Worm (Caenorhabditis elegans) whole organism, L1 larva: ENCODE results near the gene sri-18.

Experiments
- C34B4.2 ChIP-seq: sonication (generic microtip); optimal IDR thresholded peaks from 2 replicates; lab custom pipeline; 2017; ENCODE audit warnings: mild to moderate bottlenecking, missing genetic modification characterization, missing compliant biosample characterization
- Y116A8C.19 ChIP-seq: sonication (generic microtip); optimal IDR thresholded peaks from 2 replicates; lab custom pipeline; 2016; ENCODE audit warnings: missing compliant biosample characterization, missing genetic modification characterization, borderline replicate concordance
- aly-2 ChIP-seq: fragments of 150-350 bp; optimal IDR thresholded peaks from 2 replicates; lab custom pipeline; 2014; ENCODE audit warnings: missing biosample characterization, missing genetic modification characterization
- ama-1 ChIP-seq: fragments of 150-350 bp; optimal IDR thresholded peaks from 2 replicates; lab custom pipeline; 2014
- ceh-63 ChIP-seq: fragments of 200-800 bp; sonication (Bioruptor generic); optimal IDR thresholded peaks from 2 replicates; lab custom pipeline; 2018; ENCODE audit warnings: mild to moderate bottlenecking, missing genetic modification characterization, missing compliant biosample characterization
- ceh-82 ChIP-seq, 3 experiments: fragments of 150-350 bp in 1 of 3; sonication (generic microtip) in 2 of 3; optimal IDR thresholded peaks; 2 replicates each; lab custom pipeline; 2014 to 2017; ENCODE audit warnings: missing biosample characterization in 3 of 3, missing genetic modification characterization in 3 of 3
- ces-1 ChIP-seq: fragments of 150-350 bp; optimal IDR thresholded peaks from 2 replicates; lab custom pipeline; 2014; ENCODE audit warnings: missing biosample characterization, missing genetic modification reagents, missing genetic modification characterization
- dpl-1 ChIP-seq, 3 experiments: fragments of 150-350 bp in 2 of 3; sonication (generic microtip) in 1 of 3; optimal IDR thresholded peaks; 2 replicates each; lab custom pipeline; 2014 to 2017; ENCODE audit warnings: missing biosample characterization in 3 of 3, missing genetic modification characterization in 3 of 3, missing genetic modification reagents in 3 of 3
- efl-1 ChIP-seq, 4 experiments: fragments of 150-350 bp; optimal IDR thresholded peaks in 3 of 4; peaks in 1 of 4; 1 replicate in 1 of 4; 2 replicates in 3 of 4; lab custom pipeline; 2014; ENCODE audit warnings: missing biosample characterization in 2 of 4, missing genetic modification characterization in 2 of 4, missing genetic modification reagents in 2 of 4
- efl-3 ChIP-seq: fragments of 200-800 bp; sonication (Bioruptor generic); optimal IDR thresholded peaks from 2 replicates; lab custom pipeline; 2018; ENCODE audit warnings: mild to moderate bottlenecking, missing genetic modification characterization, missing compliant biosample characterization
- egl-13 ChIP-seq: sonication (generic microtip); optimal IDR thresholded peaks from 2 replicates; lab custom pipeline; 2016; ENCODE audit warnings: missing genotype, missing genetic modification reagents, missing genetic modification characterization, missing compliant biosample characterization
- elt-2 ChIP-seq: sonication (generic microtip); optimal IDR thresholded peaks from 2 replicates; lab custom pipeline; 2016; ENCODE audit warnings: missing genetic modification characterization, mild to moderate bottlenecking, inconsistent platforms, missing compliant biosample characterization, missing genetic modification reagents
- fkh-10 ChIP-seq: sonication (generic microtip); optimal IDR thresholded peaks from 2 replicates; lab custom pipeline; 2017; ENCODE audit warnings: missing biosample characterization, missing genetic modification reagents, missing genetic modification characterization
- fkh-8 ChIP-seq: sonication (generic microtip); optimal IDR thresholded peaks from 2 replicates; lab custom pipeline; 2016; ENCODE audit warnings: mild to moderate bottlenecking, missing genetic modification characterization, missing compliant biosample characterization
- fos-1 ChIP-seq: fragments of 150-350 bp; optimal IDR thresholded peaks from 2 replicates; lab custom pipeline; 2014; ENCODE audit warnings: missing biosample characterization, missing genetic modification characterization
- hlh-4 ChIP-seq: sonication (generic microtip); optimal IDR thresholded peaks from 2 replicates; lab custom pipeline; 2016; ENCODE audit warnings: mild to moderate bottlenecking, missing genetic modification characterization, missing compliant biosample characterization
- irx-1 ChIP-seq: sonication (generic microtip); optimal IDR thresholded peaks from 2 replicates; lab custom pipeline; 2016; ENCODE audit warnings: missing genetic modification characterization, missing compliant biosample characterization
- isw-1 ChIP-seq: fragments of 200-800 bp; sonication (Bioruptor generic); IDR thresholded peaks from 2 replicates; pipeline ENCODE4 v1.3.6; 2022; ENCODE audit warnings: missing genetic modification characterization, missing compliant biosample characterization
- jun-1 ChIP-seq: fragments of 150-350 bp; optimal IDR thresholded peaks from 2 replicates; lab custom pipeline; 2014; ENCODE audit warnings: missing biosample characterization, missing genetic modification reagents, missing genetic modification characterization
- lin-14 ChIP-seq: fragments of 200-800 bp; sonication (Bioruptor generic); optimal IDR thresholded peaks from 2 replicates; lab custom pipeline; 2018; ENCODE audit warnings: mild to moderate bottlenecking, missing genetic modification characterization, moderate library complexity, missing compliant biosample characterization
- lin-35 ChIP-seq, 2 experiments: fragments of 150-350 bp; optimal IDR thresholded peaks; 2 replicates each; lab custom pipeline; 2014; ENCODE audit warnings: missing biosample characterization in 2 of 2, missing genetic modification characterization in 2 of 2, missing genetic modification reagents in 2 of 2
- lir-3 ChIP-seq: sonication (generic microtip); optimal IDR thresholded peaks from 2 replicates; lab custom pipeline; 2016; ENCODE audit warnings: mild to moderate bottlenecking, missing genetic modification characterization, moderate library complexity, missing compliant biosample characterization; ENCODE audit not compliant: poor library complexity
- lsy-2 ChIP-seq, 2 experiments: fragments of 150-350 bp; optimal IDR thresholded peaks; 2 replicates each; lab custom pipeline; 2014; ENCODE audit warnings: missing biosample characterization in 2 of 2, missing genetic modification characterization in 2 of 2
- mab-9 ChIP-seq: fragments of 200-800 bp; sonication (Bioruptor generic); IDR thresholded peaks from 2 replicates; pipeline ENCODE4 v1.3.6; 2022; ENCODE audit warnings: missing genetic modification reagents, missing genetic modification characterization, missing compliant biosample characterization
- mep-1 ChIP-seq: fragments of 150-350 bp; optimal IDR thresholded peaks from 2 replicates; lab custom pipeline; 2014; ENCODE audit warnings: missing biosample characterization, missing genetic modification characterization
- nhr-47 ChIP-seq: sonication (generic microtip); optimal IDR thresholded peaks from 2 replicates; lab custom pipeline; 2016; ENCODE audit warnings: mild to moderate bottlenecking, missing genetic modification characterization, moderate library complexity, missing compliant biosample characterization
- nhr-71 ChIP-seq: sonication (generic microtip); optimal IDR thresholded peaks from 2 replicates; lab custom pipeline; 2016; ENCODE audit warnings: mild to moderate bottlenecking, missing genetic modification characterization, moderate library complexity, missing compliant biosample characterization
- nhr-77 ChIP-seq: fragments of 150-350 bp; optimal IDR thresholded peaks from 2 replicates; lab custom pipeline; 2014; ENCODE audit warnings: missing biosample characterization, missing genetic modification characterization
- pax-3 ChIP-seq: fragments of 200-800 bp; sonication (Bioruptor generic); optimal IDR thresholded peaks from 2 replicates; lab custom pipeline; 2018; ENCODE audit warnings: mild to moderate bottlenecking, missing genetic modification characterization, moderate library complexity, missing compliant biosample characterization
- pqm-1 ChIP-seq: sonication (generic microtip); optimal IDR thresholded peaks from 3 replicates; lab custom pipeline; 2017; ENCODE audit warnings: missing biosample characterization, missing genetic modification characterization
- skn-1 ChIP-seq: fragments of 150-350 bp; optimal IDR thresholded peaks from 2 replicates; lab custom pipeline; 2014; ENCODE audit warnings: missing biosample characterization, missing genetic modification characterization
- snpc-4 ChIP-seq: fragments of 150-350 bp; optimal IDR thresholded peaks from 2 replicates; lab custom pipeline; 2014; ENCODE audit warnings: missing biosample characterization, missing genetic modification characterization
- snu-23 ChIP-seq: sonication (generic microtip); optimal IDR thresholded peaks from 2 replicates; lab custom pipeline; 2016; ENCODE audit warnings: missing genetic modification characterization, missing compliant biosample characterization
- swsn-7 ChIP-seq: sonication (generic microtip); optimal IDR thresholded peaks from 2 replicates; lab custom pipeline; 2016; ENCODE audit warnings: missing genetic modification characterization, missing compliant biosample characterization
- tbx-2 ChIP-seq: sonication (generic microtip); optimal IDR thresholded peaks from 2 replicates; lab custom pipeline; 2016; ENCODE audit warnings: missing genetic modification characterization, missing compliant biosample characterization
- tlp-1 ChIP-seq: fragments of 150-350 bp; optimal IDR thresholded peaks from 2 replicates; lab custom pipeline; 2014; ENCODE audit warnings: missing biosample characterization, missing genetic modification characterization
- unc-86 ChIP-seq: sonication (generic microtip); optimal IDR thresholded peaks from 2 replicates; lab custom pipeline; 2016; ENCODE audit warnings: missing genetic modification characterization, missing compliant biosample characterization
- xbp-1 ChIP-seq: sonication (generic microtip); optimal IDR thresholded peaks from 2 replicates; lab custom pipeline; 2016; ENCODE audit warnings: missing genetic modification characterization, missing compliant biosample characterization
- zag-1 ChIP-seq: fragments of 150-350 bp; optimal IDR thresholded peaks from 2 replicates; lab custom pipeline; 2014; ENCODE audit warnings: missing biosample characterization, missing genetic modification characterization
- ztf-11 ChIP-seq, 2 experiments: sonication (generic microtip); optimal IDR thresholded peaks; 2 replicates each; lab custom pipeline; 2016 to 2017; ENCODE audit warnings: missing genetic modification characterization in 2 of 2, missing biosample characterization in 1 of 2, missing compliant biosample characterization in 1 of 2
- ztf-4 ChIP-seq: fragments of 150-350 bp; optimal IDR thresholded peaks from 2 replicates; lab custom pipeline; 2014; ENCODE audit warnings: missing biosample characterization, missing genetic modification characterization

The sri-18 gene

DNA sequence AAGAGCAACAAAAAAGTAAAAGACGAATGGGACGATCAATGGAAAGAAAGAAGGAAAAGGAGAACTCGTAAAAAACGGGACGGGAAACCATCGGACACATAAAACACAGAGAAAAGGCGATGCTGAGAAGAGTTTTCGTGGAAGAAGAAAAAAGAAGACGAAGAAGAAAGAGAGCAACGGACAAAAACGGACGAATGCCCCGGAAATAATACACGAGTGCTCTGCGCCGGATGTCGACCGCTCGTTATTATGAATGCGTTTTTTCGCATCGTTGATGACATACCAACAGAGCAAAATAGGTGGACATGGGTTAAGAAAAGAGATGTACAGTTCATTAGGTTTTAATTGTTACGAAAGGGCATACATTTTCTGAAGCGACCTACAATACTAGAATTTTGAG is 15.3 kb upstream of the sri-18 start, which contains the start of gene Y22F5A.11:
Gene Y22F5A.11, minus strand, starts transcription at position 28 of the 400 bp plus-strand sequence.
- TF ChIP-seq ama-1 (lab: Kevin White, UChicago) = no peak
- TF ChIP-seq fkh-10 (GFP tag; lab: Kevin White, UChicago) = peak; percentile 4
- no peak for TF ChIP-seq lir-3 (tag; lab: Kevin White, UChicago)
- TF ChIP-seq lin-14 (GFP tag; lab: Kevin White, UChicago) = peak; percentile 55

DNA sequence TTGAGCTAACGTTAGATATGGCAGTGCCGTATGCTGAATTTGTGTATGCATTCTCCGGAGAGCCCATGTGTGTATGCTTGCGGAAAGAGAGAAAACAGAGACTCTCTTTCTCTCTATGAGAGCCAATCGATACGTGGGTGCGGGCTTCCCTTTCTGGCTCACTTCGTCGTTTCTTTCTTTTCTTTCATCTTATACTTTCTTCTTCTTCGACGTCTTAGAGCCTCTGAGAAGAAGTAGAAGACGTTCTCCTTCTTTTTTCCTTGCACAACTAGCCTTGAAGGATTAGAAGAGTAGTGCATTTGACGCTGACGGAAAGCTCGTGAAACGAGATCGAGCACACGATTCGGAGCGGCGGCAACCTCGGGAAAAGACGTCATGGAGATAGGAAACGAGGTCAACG is 13.5 kb upstream of the sri-18 start:
- TF ChIP-seq fos-1 (tag; lab: Kevin White, UChicago) (no peak), irx-1 (tag; lab: Kevin White, UChicago) (peak; percentile 32), ceh-82 (tag; optimal IDR thresholded peaks at IDR 0.05; lab: Kevin White, UChicago) (peak; percentile 29 to 73 (median 46)), skn-1 (tag; lab: Kevin White, UChicago) (peak; percentile 44), ztf-4 (peak; percentile 1), tlp-1 (no peak), nhr-77 (tag; lab: Kevin White, UChicago) (no peak), lin-35 (GFP tag; optimal IDR thresholded peaks at IDR 0.05; lab: Kevin White, UChicago) (peak in 1 of 2 experiments; percentile 42), efl-3 (GFP tag; lab: Kevin White, UChicago) (no peak), fkh-10 (GFP tag; lab: Kevin White, UChicago) (peak; percentile 80), hlh-4 (tag; lab: Kevin White, UChicago) (no peak), pax-3 (tag; lab: Kevin White, UChicago) (peak; percentile 21), ces-1 (GFP tag; lab: Kevin White, UChicago) (no peak), ceh-63 (GFP tag; lab: Kevin White, UChicago) (no peak), mab-9 (GFP tag; lab: Robert Waterston, UW) (0 out of 2 replicates have a peak, but pooled peaks have one; percentile 44), C34B4.2 (tag; lab: Kevin White, UChicago) (no peak), nhr-47 (peak; percentile 56), swsn-7 (peak; percentile 60), lsy-2 (tag; optimal IDR thresholded peaks at IDR 0.05; lab: Kevin White, UChicago) (peak; percentile 6 to 57), snpc-4 (tag; lab: Kevin White, UChicago) (no peak), lir-3 (tag; lab: Kevin White, UChicago) (no peak), snu-23 (GFP tag; lab: Kevin White, UChicago) (peak; percentile 29), isw-1 (no peak; the same call in none of the 2 replicates), efl-1 (optimal IDR thresholded peaks at IDR 0.05; lab: Kevin White, UChicago) (peak; percentile 35 to 41), efl-1 (GFP tag; optimal IDR thresholded peaks at IDR 0.05 in 1 of 2; lab: Kevin White, UChicago) (no peak), elt-2 (tag; lab: Kevin White, UChicago) (no peak), tbx-2 (tag; lab: Kevin White, UChicago) (peak; percentile 59), lin-14 (GFP tag; lab: Kevin White, UChicago) (peak; percentile 86), mep-1 (tag; lab: Kevin White, UChicago) (peak; percentile 15), nhr-71 (tag; lab: Kevin White, UChicago) (peak; percentile 56), Y116A8C.19 (tag; lab: Kevin White, UChicago) (no peak), aly-2 (no peak), zag-1 (tag; lab: Kevin White, UChicago) (peak; percentile 53), fkh-8 (tag; lab: Kevin White, UChicago) (peak; percentile 79), dpl-1 (GFP tag; optimal IDR thresholded peaks at IDR 0.05; lab: Kevin White, UChicago) (peak in 1 of 3 experiments; percentile 0), jun-1 (peak; percentile 33), xbp-1 (peak; percentile 8), egl-13 (tag; lab: Kevin White, UChicago) (peak; percentile 45), ztf-11 (tag; optimal IDR thresholded peaks at IDR 0.05; lab: Kevin White, UChicago) (no peak), pqm-1 (tag; lab: Kevin White, UChicago) (no peak), unc-86 (tag; lab: Kevin White, UChicago) (peak; percentile 46)
